Worm (Caenorhabditis elegans) whole organism, young adult: ENCODE data around the gene dct-8.

Source experiments
- B0336.3 ChIP-seq: fragments of 200-800 bp; sonication (Bioruptor generic); IDR thresholded peaks from 2 replicates; pipeline ENCODE4 v1.3.6; 2022; ENCODE audit warnings: missing genetic modification characterization, missing compliant biosample characterization
- Y53F4B.3 ChIP-seq: fragments of 200-800 bp; sonication (Bioruptor generic); IDR thresholded peaks from 2 replicates; pipeline ENCODE4 v1.3.6; 2022; ENCODE audit warnings: missing genetic modification reagents, missing genetic modification characterization, missing compliant biosample characterization
- athp-1 ChIP-seq: sonication (generic microtip); optimal IDR thresholded peaks from 2 replicates; lab custom pipeline; 2017; ENCODE audit warnings: mild to moderate bottlenecking, missing genetic modification characterization, missing compliant biosample characterization
- bed-1 ChIP-seq: fragments of 200-800 bp; sonication (Bioruptor generic); IDR thresholded peaks from 2 replicates; pipeline ENCODE4 v1.3.6; 2022; ENCODE audit warnings: missing genetic modification reagents, missing genetic modification characterization, missing compliant biosample characterization
- ceh-27 ChIP-seq: fragments of 200-800 bp; sonication (Bioruptor generic); optimal IDR thresholded peaks from 2 replicates; lab custom pipeline; 2018; ENCODE audit warnings: mild to moderate bottlenecking, missing genetic modification characterization, moderate library complexity, missing compliant biosample characterization
- egl-44 ChIP-seq: fragments of 200-800 bp; sonication (Bioruptor generic); IDR thresholded peaks from 2 replicates; pipeline ENCODE4 v1.3.6; 2022; ENCODE audit warnings: missing genetic modification reagents, missing genetic modification characterization, missing compliant biosample characterization
- egrh-3 ChIP-seq: fragments of 200-800 bp; sonication (Bioruptor generic); IDR thresholded peaks from 2 replicates; pipeline ENCODE4 v1.3.6; 2022; ENCODE audit warnings: missing genetic modification reagents, missing genetic modification characterization, missing compliant biosample characterization
- lsl-1 ChIP-seq: fragments of 200-800 bp; sonication (Bioruptor generic); optimal IDR thresholded peaks from 2 replicates; lab custom pipeline; 2018; ENCODE audit warnings: mild to moderate bottlenecking, missing genetic modification characterization, moderate library complexity, missing compliant biosample characterization
- nfya-1 ChIP-seq: sonication (generic microtip); optimal IDR thresholded peaks from 2 replicates; lab custom pipeline; 2017; ENCODE audit warnings: antibody characterized with exemption, missing compliant biosample characterization, missing genetic modification characterization, borderline replicate concordance; ENCODE audit not compliant: insufficient read depth
- pha-4 ChIP-seq: fragments of 150-350 bp; sonication (generic microtip); optimal IDR thresholded peaks from 2 replicates; lab custom pipeline; 2014; ENCODE audit warnings: missing biosample characterization, missing genetic modification reagents, missing genetic modification characterization
- sea-2 ChIP-seq: fragments of 200-800 bp; sonication (Bioruptor generic); IDR thresholded peaks from 2 replicates; pipeline ENCODE4 v1.3.6; 2022; ENCODE audit warnings: missing genetic modification characterization, missing compliant biosample characterization
- tbp1 ChIP-seq: fragments of 200-800 bp; sonication (Bioruptor generic); optimal IDR thresholded peaks from 2 replicates; lab custom pipeline; 2018; ENCODE audit warnings: mild to moderate bottlenecking, missing genetic modification characterization, missing compliant biosample characterization

DNA sequence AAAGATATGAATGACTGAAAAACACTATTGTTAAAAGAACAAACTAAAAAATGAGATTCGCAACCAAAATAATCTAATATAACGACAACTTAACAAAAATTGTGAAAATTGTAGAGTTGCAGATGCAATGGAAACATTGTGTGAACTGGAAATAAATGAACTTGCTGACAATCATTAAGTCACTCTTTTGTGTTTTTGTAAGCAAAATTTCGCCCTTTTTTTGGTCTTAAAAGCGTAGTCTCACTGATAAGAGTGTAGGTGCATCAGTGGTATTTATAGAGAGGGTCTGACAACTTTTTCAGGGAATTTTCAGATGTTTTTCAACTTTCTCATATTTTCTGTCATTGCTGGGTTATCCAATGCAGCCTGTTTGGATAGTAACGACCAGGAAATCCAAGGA is 31.2 kb downstream of the dct-8 start, which contains the start of gene clec-68:
- TF ChIP-seq bed-1: no peak
- no peak for TF ChIP-seq pha-4 (tag; lab: Kevin White, UChicago)
- TF ChIP-seq egl-44 (GFP tag; lab: Robert Waterston, UW): no peak
- no peak for TF ChIP-seq lsl-1 (GFP tag; lab: Kevin White, UChicago)
- no peak for TF ChIP-seq ceh-27
- no peak for TF ChIP-seq Y53F4B.3
- TF ChIP-seq B0336.3 (GFP tag; lab: Robert Waterston, UW): no peak
- no peak for TF ChIP-seq tbp1 (GFP tag; lab: Kevin White, UChicago)
- TF ChIP-seq nfya-1 (tag; lab: Kevin White, UChicago): no peak
- TF ChIP-seq sea-2 (GFP tag; lab: Robert Waterston, UW): no peak
- no peak for TF ChIP-seq athp-1 (tag; lab: Kevin White, UChicago)
- no peak for TF ChIP-seq egrh-3 (GFP tag; lab: Robert Waterston, UW)
